Worm (Caenorhabditis elegans): ENCODE measurements around the gene aldo-1.

DNA sequence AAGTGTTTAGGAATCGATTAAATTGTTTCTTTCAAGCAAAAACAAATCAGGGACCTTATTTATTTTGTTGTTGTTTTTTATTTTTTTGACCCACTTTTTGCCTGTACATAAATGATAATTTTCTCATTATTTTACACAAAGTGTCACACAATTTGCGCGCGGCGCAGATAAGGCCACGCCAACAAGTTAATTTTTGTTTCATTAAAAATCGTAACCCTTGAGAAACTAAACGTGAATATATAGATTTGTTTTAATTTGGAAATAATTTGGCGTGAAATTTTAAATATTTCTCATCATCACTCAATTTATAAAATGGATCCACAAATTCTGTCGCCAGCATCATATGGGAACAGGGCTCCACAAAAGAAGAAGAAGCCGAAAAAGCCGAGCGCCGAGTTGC is 15.8 kb upstream of the aldo-1 start, which contains the start of gene T05D4.5:
- no peak for TF ChIP-seq lin-13 (tag; optimal IDR thresholded peaks at IDR 0.05)
- TF ChIP-seq lsy-2 (tag; optimal IDR thresholded peaks at IDR 0.05): no peak
- no peak for TF ChIP-seq lin-32 (GFP tag; optimal IDR thresholded peaks at IDR 0.05)
- TF ChIP-seq elt-3 (tag; optimal IDR thresholded peaks at IDR 0.05): no peak
- no peak for TF ChIP-seq snpc-4 (tag; optimal IDR thresholded peaks at IDR 0.05)
- TF ChIP-seq elt-1 (tag; optimal IDR thresholded peaks at IDR 0.05; ENCODE audit: borderline replicate concordance, insufficient read depth): no peak
- TF ChIP-seq mls-2 (tag; optimal IDR thresholded peaks at IDR 0.05): no peak
- no peak for TF ChIP-seq ces-1 (GFP tag; optimal IDR thresholded peaks at IDR 0.05)

Measured in whole organism, mixed stage, embryonic.